Worm (Caenorhabditis elegans): ENCODE data around the gene srw-101.

- TF ChIP-seq flt-1 (GFP tag; IDR thresholded peaks at IDR 0.05) = no peak
- TF ChIP-seq cog-1 (tag; optimal IDR thresholded peaks at IDR 0.05) = no peak
- no peak for TF ChIP-seq med-1 (GFP tag; optimal IDR thresholded peaks at IDR 0.05; ENCODE audit: insufficient read depth)
- no peak for TF ChIP-seq ref-1 (GFP tag; conservative IDR thresholded peaks at IDR 0.05)
- TF ChIP-seq tab-1 (GFP tag; IDR thresholded peaks at IDR 0.05) = no peak
- TF ChIP-seq klf-2 (GFP tag; conservative IDR thresholded peaks at IDR 0.05) = no peak
- no peak for TF ChIP-seq T22C8.4 (GFP tag; IDR thresholded peaks at IDR 0.05)
These were observed 41.3 kb upstream of the srw-101 start, which contains the start of gene srw-91 for ce11 chrV:1680770-1681169.

All from whole organism, midembryonic.